Worm (Caenorhabditis elegans): Measurements from ENCODE around the gene ftt-2.

ftt-2 gene

DNA sequence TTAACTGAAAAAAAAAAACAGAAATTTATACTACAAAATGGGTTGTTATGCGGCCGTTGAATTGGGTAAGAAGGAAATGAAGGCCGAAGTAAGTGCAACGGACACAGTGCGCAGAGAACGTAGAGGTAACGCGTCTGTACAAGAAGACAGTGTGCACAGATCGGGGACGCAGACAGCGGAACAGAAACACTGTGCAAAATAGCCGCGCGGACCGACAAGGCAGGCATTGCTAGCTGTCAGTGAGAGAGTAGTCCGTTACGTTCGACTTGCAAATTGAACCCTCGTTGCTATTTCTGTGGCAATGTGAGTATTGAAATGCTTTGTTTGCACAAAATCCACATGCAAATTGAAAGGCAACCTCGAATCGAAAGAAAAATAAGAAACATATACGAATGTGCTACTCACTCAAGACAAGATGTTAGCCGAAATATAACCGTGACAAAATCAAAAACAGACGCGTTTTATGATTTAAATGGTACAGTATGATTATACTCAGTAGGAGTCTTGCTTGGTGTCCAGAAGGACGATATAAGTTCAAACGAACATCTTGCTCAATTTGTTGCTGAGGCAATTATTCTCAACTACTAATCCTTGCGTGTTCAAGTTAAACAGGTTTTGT is 4.6 kb downstream of the ftt-2 start:
- TF ChIP-seq gmeb-1 (tag; optimal IDR thresholded peaks at IDR 0.05) (no peak), F13H6.1 (tag; optimal IDR thresholded peaks at IDR 0.05) (no peak), mab-5 (tag; optimal IDR thresholded peaks at IDR 0.05) (no peak), ceh-16 (tag; optimal IDR thresholded peaks at IDR 0.05) (no peak), unc-39 (tag; optimal IDR thresholded peaks at IDR 0.05) (no peak), ama-1 (optimal IDR thresholded peaks at IDR 0.05) (no peak), nhr-25 (tag; optimal IDR thresholded peaks at IDR 0.05) (no peak), lin-13 (GFP tag; optimal IDR thresholded peaks at IDR 0.05) (no peak), lin-39 (tag; optimal IDR thresholded peaks at IDR 0.05) (no peak), ceh-82 (tag; optimal IDR thresholded peaks at IDR 0.05) (no peak), Y55F3AM.14 (GFP tag; optimal IDR thresholded peaks at IDR 0.05) (no peak), alr-1 (tag; optimal IDR thresholded peaks at IDR 0.05) (no peak)

DNA sequence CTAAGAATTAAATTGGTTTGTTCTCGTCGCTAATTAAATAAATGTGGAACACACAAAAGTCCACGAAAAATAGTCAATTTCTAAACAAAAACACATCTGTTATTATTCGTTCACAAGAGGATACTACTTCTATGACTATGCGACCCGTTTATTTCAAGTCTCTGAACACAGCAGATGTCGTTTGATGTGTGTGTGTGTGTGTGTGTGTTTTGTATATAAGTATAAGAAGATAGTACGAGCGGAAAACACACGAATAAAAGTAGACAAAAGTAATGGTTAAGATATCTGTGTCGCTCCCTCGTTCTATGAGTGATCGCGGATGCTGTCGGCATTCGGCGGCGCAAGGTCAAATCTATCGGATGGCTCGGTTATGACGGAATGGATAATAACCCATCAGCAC is 6.4 kb downstream of the ftt-2 start:
- no peak for TF ChIP-seq lin-13 (GFP tag; optimal IDR thresholded peaks at IDR 0.05)
- no peak for TF ChIP-seq mdl-1 (tag; optimal IDR thresholded peaks at IDR 0.05)
- no peak for TF ChIP-seq nhr-129 (tag; optimal IDR thresholded peaks at IDR 0.05)
- TF ChIP-seq ztf-1 (GFP tag; conservative IDR thresholded peaks at IDR 0.05) = no peak
- TF ChIP-seq blmp-1 (tag; optimal IDR thresholded peaks at IDR 0.05; ENCODE audit: insufficient read depth) = no peak
- no peak for TF ChIP-seq nhr-10 (tag; optimal IDR thresholded peaks at IDR 0.05)
- TF ChIP-seq nhr-12 (tag; optimal IDR thresholded peaks at IDR 0.05) = no peak
- TF ChIP-seq alr-1 (tag; optimal IDR thresholded peaks at IDR 0.05) = no peak
- TF ChIP-seq dmd-4 (tag; optimal IDR thresholded peaks at IDR 0.05) = no peak
- TF ChIP-seq nhr-25 (tag; optimal IDR thresholded peaks at IDR 0.05) = no peak
- TF ChIP-seq sma-9 (GFP tag; optimal IDR thresholded peaks at IDR 0.05) = no peak
- TF ChIP-seq sma-9 (tag; optimal IDR thresholded peaks at IDR 0.05) = no peak
- no peak for TF ChIP-seq elt-3 (tag; optimal IDR thresholded peaks at IDR 0.05)
- no peak for TF ChIP-seq nhr-237 (tag; optimal IDR thresholded peaks at IDR 0.05)
- no peak for TF ChIP-seq lin-11 (tag; optimal IDR thresholded peaks at IDR 0.05)
- TF ChIP-seq Y55F3AM.14 (GFP tag; optimal IDR thresholded peaks at IDR 0.05) = no peak
- TF ChIP-seq fos-1 (tag; optimal IDR thresholded peaks at IDR 0.05) = no peak
- TF ChIP-seq lsy-2 (tag; optimal IDR thresholded peaks at IDR 0.05) = no peak
- no peak for TF ChIP-seq elt-1 (tag; optimal IDR thresholded peaks at IDR 0.05)
- no peak for TF ChIP-seq sma-3 (GFP tag; optimal IDR thresholded peaks at IDR 0.05)

DNA sequence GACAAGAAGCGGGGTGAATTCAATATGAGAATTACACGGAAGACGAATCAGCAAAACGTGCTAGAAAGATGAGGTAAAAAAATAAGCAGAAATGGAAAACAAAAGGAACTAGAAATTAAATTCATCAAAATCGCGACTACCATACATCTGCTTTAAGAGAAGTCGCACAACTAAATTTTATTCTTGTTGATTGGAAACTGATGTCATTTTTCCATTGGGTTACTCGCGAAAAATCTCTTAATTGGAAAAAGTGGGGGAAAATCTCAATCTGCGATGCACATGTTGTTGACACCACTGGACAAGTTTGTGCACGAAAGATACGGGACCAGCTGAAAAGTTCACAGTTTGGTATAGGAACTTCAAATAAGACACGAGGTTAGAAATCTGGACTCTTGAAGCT is 8.3 kb downstream of the ftt-2 start:
- no peak for TF ChIP-seq unc-39 (tag; optimal IDR thresholded peaks at IDR 0.05)
- no peak for TF ChIP-seq skn-1 (tag; optimal IDR thresholded peaks at IDR 0.05)
- no peak for TF ChIP-seq ama-1 (optimal IDR thresholded peaks at IDR 0.05)
- no peak for TF ChIP-seq ZK546.5 (tag; optimal IDR thresholded peaks at IDR 0.05)
- no peak for TF ChIP-seq lsy-2 (tag; optimal IDR thresholded peaks at IDR 0.05)
- no peak for TF ChIP-seq elt-1 (tag; optimal IDR thresholded peaks at IDR 0.05)
- no peak for TF ChIP-seq R02D3.7 (tag; optimal IDR thresholded peaks at IDR 0.05)
- no peak for TF ChIP-seq sma-9 (GFP tag; optimal IDR thresholded peaks at IDR 0.05)
- no peak for TF ChIP-seq sma-9 (tag; optimal IDR thresholded peaks at IDR 0.05)
- TF ChIP-seq gmeb-1 (tag; optimal IDR thresholded peaks at IDR 0.05) = no peak
- no peak for TF ChIP-seq zag-1 (tag; optimal IDR thresholded peaks at IDR 0.05)

DNA sequence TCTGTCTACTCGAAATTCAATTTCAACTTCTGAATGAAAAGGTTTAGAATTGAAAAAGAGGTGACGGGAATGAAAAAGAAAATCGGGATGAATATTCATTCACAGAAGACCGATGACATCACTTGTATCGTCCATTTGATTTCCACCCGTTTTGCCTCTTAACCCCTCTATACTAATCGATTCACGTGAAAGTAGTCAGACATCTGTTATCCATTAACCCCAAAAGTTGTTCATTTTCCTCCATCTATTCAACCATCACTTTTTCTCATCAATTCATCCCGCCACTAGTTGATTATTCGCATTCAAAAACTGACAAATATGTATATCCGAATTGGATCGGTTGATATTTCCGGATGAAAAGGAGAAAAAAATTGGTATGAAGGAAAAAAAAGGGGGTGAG is 12.7 kb downstream of the ftt-2 start:
- no peak for TF ChIP-seq mab-5 (tag; optimal IDR thresholded peaks at IDR 0.05)

DNA sequence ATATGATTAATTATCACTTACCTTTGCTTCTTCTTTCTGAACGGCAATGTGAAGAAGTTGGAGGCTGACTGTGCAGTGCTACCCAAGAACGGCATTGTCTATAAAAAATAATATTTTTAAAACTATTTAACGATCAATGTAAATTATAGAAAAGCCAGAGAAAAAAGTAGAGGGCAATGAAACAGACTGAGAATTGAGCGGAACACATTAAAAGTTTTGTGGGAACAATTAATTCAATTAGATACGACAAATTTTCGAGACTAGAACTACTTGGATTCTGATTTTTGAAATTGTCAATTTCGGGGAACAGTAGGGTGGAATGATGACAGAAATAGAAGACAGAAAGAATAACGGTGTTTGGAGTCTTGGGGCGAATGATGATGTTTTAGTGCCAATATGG is 13.6 kb downstream of the ftt-2 start, which contains the start of gene F52D10.2:
Gene F52D10.2 (minus strand): TSS at position 101 of the 400 bp plus-strand sequence.
- TF ChIP-seq nhr-6 (tag; optimal IDR thresholded peaks at IDR 0.05) (no peak), nhr-23 (tag; optimal IDR thresholded peaks at IDR 0.05) (no peak), mbf-1 (tag; optimal IDR thresholded peaks at IDR 0.05) (no peak), peb-1 (tag; optimal IDR thresholded peaks at IDR 0.05) (no peak), lin-11 (tag; optimal IDR thresholded peaks at IDR 0.05) (no peak), ama-1 (optimal IDR thresholded peaks at IDR 0.05) (no peak), fos-1 (tag; optimal IDR thresholded peaks at IDR 0.05) (no peak), F13H6.1 (tag; optimal IDR thresholded peaks at IDR 0.05) (no peak), sma-3 (GFP tag; optimal IDR thresholded peaks at IDR 0.05) (no peak), elt-3 (tag; optimal IDR thresholded peaks at IDR 0.05) (no peak), aly-2 (tag; optimal IDR thresholded peaks at IDR 0.05) (no peak), crh-2 (tag; optimal IDR thresholded peaks at IDR 0.05) (no peak), nhr-11 (tag; optimal IDR thresholded peaks at IDR 0.05) (no peak), nhr-25 (tag; optimal IDR thresholded peaks at IDR 0.05) (no peak)
